Worm (Caenorhabditis elegans): Measurements from ENCODE around the gene Y50E8A.12.

Gene Y50E8A.12

ce11 chrV:14736851-14737250, 47.2 kb downstream of the Y50E8A.12 start, which contains the start of gene Y50E8A.5:
TSS of gene Y50E8A.5 (minus strand) at chrV:14736951.
- TF ChIP-seq dmd-8 (GFP tag; IDR thresholded peaks at IDR 0.05), result no peak
- TF ChIP-seq F10B5.3 (tag; optimal IDR thresholded peaks at IDR 0.05), result no peak
- TF ChIP-seq Y5F2A.4 (GFP tag; optimal IDR thresholded peaks at IDR 0.05), result no peak
- no peak for TF ChIP-seq duxl-1 (tag; optimal IDR thresholded peaks at IDR 0.05; ENCODE audit: poor library complexity)
- TF ChIP-seq F44E2.7 (GFP tag; IDR thresholded peaks at IDR 0.05), result no peak
- TF ChIP-seq zip-11 (GFP tag; IDR thresholded peaks at IDR 0.05), result no peak
- TF ChIP-seq lin-1 (GFP tag; IDR thresholded peaks at IDR 0.05), result no peak
- TF ChIP-seq ama-1 (optimal IDR thresholded peaks at IDR 0.05), result no peak

- TF ChIP-seq dpl-1 (GFP tag; optimal IDR thresholded peaks at IDR 0.05) (peak; percentile 84), nhr-28 (tag; optimal IDR thresholded peaks at IDR 0.05) (no peak), dmd-8 (GFP tag; IDR thresholded peaks at IDR 0.05) (no peak), nhr-10 (tag; optimal IDR thresholded peaks at IDR 0.05) (no peak), F10B5.3 (tag; optimal IDR thresholded peaks at IDR 0.05) (no peak), hlh-11 (tag; optimal IDR thresholded peaks at IDR 0.05) (no peak), nhr-42 (GFP tag; IDR thresholded peaks at IDR 0.05) (no peak), zfp-2 (tag; optimal IDR thresholded peaks at IDR 0.05) (no peak), F44E2.7 (GFP tag; IDR thresholded peaks at IDR 0.05) (no peak), spr-1 (tag; optimal IDR thresholded peaks at IDR 0.05) (no peak), hlh-30 (tag; optimal IDR thresholded peaks at IDR 0.05; ENCODE audit: insufficient read depth) (no peak), nhr-25 (tag; optimal IDR thresholded peaks at IDR 0.05; ENCODE audit: borderline replicate concordance, insufficient read depth) (no peak), nhr-76 (tag; optimal IDR thresholded peaks at IDR 0.05) (no peak), hmg-1.1 (GFP tag; IDR thresholded peaks at IDR 0.05) (no peak), Y75B8A.6 (GFP tag; IDR thresholded peaks at IDR 0.05) (no peak), unc-39 (tag; optimal IDR thresholded peaks at IDR 0.05) (no peak), lin-39 (tag; optimal IDR thresholded peaks at IDR 0.05) (no peak), zip-2 (tag; optimal IDR thresholded peaks at IDR 0.05) (no peak), aly-2 (tag; optimal IDR thresholded peaks at IDR 0.05) (no peak), nhr-111 (GFP tag; optimal IDR thresholded peaks at IDR 0.05) (no peak), zfp-3 (GFP tag; conservative IDR thresholded peaks at IDR 0.05) (no peak), egl-27 (tag; optimal IDR thresholded peaks at IDR 0.05) (no peak), lir-3 (tag; optimal IDR thresholded peaks at IDR 0.05) (no peak), ztf-7 (tag; optimal IDR thresholded peaks at IDR 0.05) (no peak), lin-1 (GFP tag; IDR thresholded peaks at IDR 0.05) (no peak), fkh-10 (GFP tag; optimal IDR thresholded peaks at IDR 0.05) (no peak), ceh-20 (GFP tag; IDR thresholded peaks at IDR 0.05) (no peak), lin-38 (GFP tag; IDR thresholded peaks at IDR 0.05) (peak; percentile 85; the same call in 1 of the 2 replicates), mep-1 (tag; optimal IDR thresholded peaks at IDR 0.05) (no peak), mxl-2 (GFP tag; conservative IDR thresholded peaks at IDR 0.05) (no peak), unc-130 (GFP tag; optimal IDR thresholded peaks at IDR 0.05) (no peak), attf-4 (tag; optimal IDR thresholded peaks at IDR 0.05) (no peak), nhr-6 (tag; optimal IDR thresholded peaks at IDR 0.05) (peak; percentile 87), nhr-41 (GFP tag; IDR thresholded peaks at IDR 0.05) (no peak), aha-1 (tag) (peak; percentile 89), ceh-32 (tag; optimal IDR thresholded peaks at IDR 0.05; ENCODE audit: poor library complexity) (no peak), nhr-237 (tag; optimal IDR thresholded peaks at IDR 0.05) (no peak), R02D3.7 (tag; optimal IDR thresholded peaks at IDR 0.05) (peak; percentile 52), ces-1 (GFP tag; optimal IDR thresholded peaks at IDR 0.05) (peak; percentile 27), php-3 (GFP tag; IDR thresholded peaks at IDR 0.05) (no peak), ceh-44 (GFP tag; IDR thresholded peaks at IDR 0.05) (no peak), skn-1 (tag; optimal IDR thresholded peaks at IDR 0.05) (no peak), mes-2 (tag; optimal IDR thresholded peaks at IDR 0.05; ENCODE audit: poor library complexity, severe bottlenecking) (peak; percentile 35), nhr-102 (tag; optimal IDR thresholded peaks at IDR 0.05) (no peak), D1046.2 (GFP tag; IDR thresholded peaks at IDR 0.05) (no peak)
These were observed 49.7 kb downstream of the Y50E8A.12 start, which contains the start of gene unc-61 for ce11 chrV:14734187-14734765. TSS of gene unc-61 (minus strand) at chrV:14734237.
